Worm (Caenorhabditis elegans): ENCODE data around the gene col-10.

col-10 gene

ce11 chrV:9146849-9147557 lies 18.1 kb downstream of the col-10 start, which contains the start of gene spl-2:
Gene spl-2 (minus strand): TSS chrV:9146899.
- peak; percentile 22 for TF ChIP-seq elt-2 (tag; optimal IDR thresholded peaks at IDR 0.05)
- TF ChIP-seq ref-2 (tag; optimal IDR thresholded peaks at IDR 0.05): no peak
- no peak for TF ChIP-seq T23F11.4 (GFP tag; optimal IDR thresholded peaks at IDR 0.05)
- TF ChIP-seq ceh-31 (tag; optimal IDR thresholded peaks at IDR 0.05): no peak
- no peak for TF ChIP-seq lim-6 (tag; optimal IDR thresholded peaks at IDR 0.05)
- TF ChIP-seq hlh-30 (tag; optimal IDR thresholded peaks at IDR 0.05; ENCODE audit: insufficient read depth): no peak

ce11 chrV:9146196-9146595 lies 18.9 kb downstream of the col-10 start:
- TF ChIP-seq npax-4 (tag; optimal IDR thresholded peaks at IDR 0.05): no peak
- TF ChIP-seq elt-2 (tag; optimal IDR thresholded peaks at IDR 0.05): peak; percentile 19

- TF ChIP-seq C08G9.2 (tag; optimal IDR thresholded peaks at IDR 0.05): no peak
- TF ChIP-seq hlh-13 (GFP tag; optimal IDR thresholded peaks at IDR 0.05): no peak
- no peak for TF ChIP-seq ceh-19 (GFP tag; optimal IDR thresholded peaks at IDR 0.05)
- TF ChIP-seq lim-6 (tag; optimal IDR thresholded peaks at IDR 0.05): no peak
- no peak for TF ChIP-seq elt-4 (tag; optimal IDR thresholded peaks at IDR 0.05)
- TF ChIP-seq dve-1 (tag; optimal IDR thresholded peaks at IDR 0.05): no peak
- TF ChIP-seq unc-42 (tag; optimal IDR thresholded peaks at IDR 0.05): no peak
- TF ChIP-seq hlh-30 (tag; optimal IDR thresholded peaks at IDR 0.05; ENCODE audit: insufficient read depth): no peak
- no peak for TF ChIP-seq gmeb-2 (tag; optimal IDR thresholded peaks at IDR 0.05)
These were observed 21.2 kb downstream of the col-10 start for ce11 chrV:9143896-9144295.

- no peak for TF ChIP-seq pha-2 (tag; optimal IDR thresholded peaks at IDR 0.05)
- no peak for TF ChIP-seq ama-1 (optimal IDR thresholded peaks at IDR 0.05)
- TF ChIP-seq pqm-1 (tag; optimal IDR thresholded peaks at IDR 0.05): no peak
- TF ChIP-seq syd-9 (tag; optimal IDR thresholded peaks at IDR 0.05): no peak
- TF ChIP-seq ceh-31 (tag; optimal IDR thresholded peaks at IDR 0.05): no peak
- no peak for TF ChIP-seq dmd-4 (tag; optimal IDR thresholded peaks at IDR 0.05; ENCODE audit: borderline replicate concordance)
- TF ChIP-seq madf-2 (tag; optimal IDR thresholded peaks at IDR 0.05): no peak
- TF ChIP-seq elt-4 (tag; optimal IDR thresholded peaks at IDR 0.05): no peak
- TF ChIP-seq sox-4 (tag; optimal IDR thresholded peaks at IDR 0.05): no peak
- TF ChIP-seq gmeb-2 (tag; optimal IDR thresholded peaks at IDR 0.05): no peak
- no peak for TF ChIP-seq pax-1 (tag; optimal IDR thresholded peaks at IDR 0.05)
- TF ChIP-seq fkh-6 (tag; optimal IDR thresholded peaks at IDR 0.05): no peak
- TF ChIP-seq ceh-45 (GFP tag; IDR thresholded peaks at IDR 0.05): no peak
- TF ChIP-seq nhr-232 (tag; optimal IDR thresholded peaks at IDR 0.05): no peak
- TF ChIP-seq ztf-16 (tag; optimal IDR thresholded peaks at IDR 0.05): no peak
- no peak for TF ChIP-seq che-1 (tag; optimal IDR thresholded peaks at IDR 0.05)
- no peak for TF ChIP-seq hlh-6 (tag; optimal IDR thresholded peaks at IDR 0.05)
- no peak for TF ChIP-seq K02D7.2 (tag; optimal IDR thresholded peaks at IDR 0.05)
- TF ChIP-seq odd-2 (tag; optimal IDR thresholded peaks at IDR 0.05): no peak
These were observed 23.8 kb downstream of the col-10 start, which contains the start of gene pitr-3 for ce11 chrV:9141297-9141696. Gene pitr-3 (minus strand): TSS chrV:9141397.

- no peak for TF ChIP-seq odd-2 (tag; optimal IDR thresholded peaks at IDR 0.05)
- TF ChIP-seq T23F11.4 (GFP tag; optimal IDR thresholded peaks at IDR 0.05): no peak
- TF ChIP-seq gmeb-2 (tag; optimal IDR thresholded peaks at IDR 0.05): no peak
- no peak for TF ChIP-seq fax-1 (tag; optimal IDR thresholded peaks at IDR 0.05)
- TF ChIP-seq ceh-22 (tag; optimal IDR thresholded peaks at IDR 0.05): no peak
- TF ChIP-seq nfya-1 (tag; optimal IDR thresholded peaks at IDR 0.05): no peak
These were observed 27.5 kb downstream of the col-10 start, which contains the start of gene pitr-2 for ce11 chrV:9137618-9138017. Gene pitr-2 (minus strand): TSS chrV:9137718.

Data from whole organism, late embryonic.